Fruit fly (Drosophila melanogaster): ENCODE measurements around the gene ND-AGGG.

DNA sequence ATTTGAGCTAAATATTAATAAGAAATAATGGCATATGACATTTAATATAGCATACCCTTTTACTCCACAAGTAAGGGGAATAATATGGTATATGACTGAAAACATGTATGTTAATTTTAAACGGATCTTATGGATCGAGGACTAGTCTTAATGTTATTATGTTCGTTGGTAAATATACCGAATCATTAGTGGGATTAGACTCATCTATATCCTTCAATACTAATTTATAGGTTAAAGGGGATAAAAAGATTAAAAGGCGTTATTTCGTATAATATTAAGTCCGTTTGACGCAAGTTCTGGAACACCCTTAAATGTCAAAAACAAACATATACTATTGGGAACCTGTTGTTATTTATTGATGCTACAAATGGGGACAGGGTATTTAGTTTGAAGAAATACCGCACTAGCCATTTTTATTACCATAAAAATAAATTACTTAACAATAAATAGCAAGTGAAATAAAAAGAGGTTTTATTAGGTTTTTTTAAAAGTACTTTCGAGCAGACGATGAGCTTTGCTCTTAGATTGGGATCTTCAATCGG lies at the start of gene ND-AGGG:
- TF ChIP-seq CG8478 (optimal IDR thresholded peaks at IDR 0.05) (no peak), CTCF (optimal IDR thresholded peaks at IDR 0.05) (no peak)

Measured in S2 (cell line).